Worm (Caenorhabditis elegans) whole organism, early embryonic: Measurements from ENCODE around the gene C30G7.2.

Experiments used
- B0310.2 ChIP-seq: sonication (generic microtip); optimal IDR thresholded peaks from 2 replicates; lab custom pipeline; 2016; ENCODE audit warnings: mild to moderate bottlenecking, missing genetic modification characterization, missing compliant biosample characterization
- F13C5.2 ChIP-seq: sonication (generic microtip); optimal IDR thresholded peaks from 2 replicates; lab custom pipeline; 2017; ENCODE audit warnings: mild to moderate bottlenecking, missing genetic modification characterization, inconsistent platforms, missing compliant biosample characterization
- ama-1 ChIP-seq: fragments of 150-350 bp; optimal IDR thresholded peaks from 2 replicates; lab custom pipeline; 2014
- flt-1 ChIP-seq: fragments of 200-800 bp; sonication (Bioruptor generic); IDR thresholded peaks from 2 replicates; pipeline ENCODE4 v1.3.6; 2022; ENCODE audit warnings: missing genetic modification characterization, missing compliant biosample characterization
- tbx-37 ChIP-seq: fragments of 200-800 bp; sonication (Bioruptor generic); conservative IDR thresholded peaks from 2 replicates; pipeline ENCODE4 v1.3.6; 2022; ENCODE audit warnings: missing genetic modification reagents, missing genetic modification characterization, missing compliant biosample characterization

- no peak for TF ChIP-seq tbx-37 (GFP tag; lab: Robert Waterston, UW)
- no peak for TF ChIP-seq ama-1 (lab: Kevin White, UChicago)
- no peak for TF ChIP-seq flt-1 (GFP tag; lab: Robert Waterston, UW)
- TF ChIP-seq B0310.2: no peak
- no peak for TF ChIP-seq F13C5.2
Measured at ce11 chrV:14895557-14895956, 41.1 kb upstream of the C30G7.2 start, which contains the start of gene mpst-3.
